Fruit fly (Drosophila melanogaster) whole organism, embryonic: ENCODE data around the gene E2f1.
A peak's percentile ranks its signal among the peaks of the same experiment; 100 is the strongest.

Source experiments
- Bgb ChIP-seq: fragments of 200-800 bp; sonication (Bioruptor generic); IDR thresholded peaks from 2 replicates; pipeline ENCODE4 v1.3.6; 2022; ENCODE audit warnings: missing biosample characterization, missing genetic modification characterization; ENCODE audit not compliant: partially characterized antibody
- Bteb2 ChIP-seq: fragments of 200-800 bp; sonication (Bioruptor generic); optimal IDR thresholded peaks from 2 replicates; lab custom pipeline; 2016; ENCODE audit warnings: missing biosample characterization, missing genetic modification characterization
- CG11456 ChIP-seq: fragments of 200-800 bp; sonication (Bioruptor generic); IDR thresholded peaks from 3 replicates; pipeline ENCODE4 v1.3.6; 2022; ENCODE audit warnings: missing biosample characterization, missing genetic modification characterization
- CG12942 ChIP-seq: fragments of 200-800 bp; sonication (Bioruptor generic); optimal IDR thresholded peaks from 3 replicates; lab custom pipeline; 2016; ENCODE audit warnings: missing biosample characterization, missing genetic modification characterization
- CG14667 ChIP-seq: fragments of 200-800 bp; sonication (Bioruptor generic); IDR thresholded peaks from 2 replicates; pipeline ENCODE4 v1.3.6; 2022; ENCODE audit warnings: missing biosample characterization, missing genetic modification characterization
- CG16813 ChIP-seq: fragments of 200-800 bp; sonication (Bioruptor generic); IDR thresholded peaks from 3 replicates; pipeline ENCODE4 v1.3.6; 2022; ENCODE audit warnings: missing biosample characterization, missing genetic modification characterization; ENCODE audit not compliant: partially characterized antibody
- CG18619 ChIP-seq: fragments of 200-800 bp; sonication (Bioruptor generic); optimal IDR thresholded peaks from 3 replicates; lab custom pipeline; 2017; ENCODE audit warnings: missing biosample characterization, mild to moderate bottlenecking, missing genetic modification characterization
- CG2712 ChIP-seq: fragments of 200-800 bp; optimal IDR thresholded peaks from 3 replicates; lab custom pipeline; 2019; ENCODE audit warnings: missing biosample characterization, mild to moderate bottlenecking, missing genetic modification characterization, moderate library complexity
- CG30020 ChIP-seq: fragments of 200-800 bp; optimal IDR thresholded peaks from 2 replicates; lab custom pipeline; 2019; ENCODE audit warnings: missing biosample characterization, mild to moderate bottlenecking, missing genetic modification characterization, moderate library complexity
- CG4328 ChIP-seq: fragments of 200-800 bp; sonication (Bioruptor generic); optimal IDR thresholded peaks from 3 replicates; lab custom pipeline; 2017; ENCODE audit warnings: missing biosample characterization, missing genetic modification reagents, missing genetic modification characterization
- CG4730 ChIP-seq: fragments of 200-800 bp; sonication (Bioruptor generic); IDR thresholded peaks from 2 replicates; pipeline ENCODE4 v1.3.6; 2022; ENCODE audit warnings: missing biosample characterization, missing genetic modification characterization
- CG4854 ChIP-seq: fragments of 200-800 bp; sonication (Bioruptor generic); optimal IDR thresholded peaks from 2 replicates; lab custom pipeline; 2016; ENCODE audit warnings: missing biosample characterization, missing genetic modification characterization, inconsistent platforms
- CG7372 ChIP-seq: fragments of 200-800 bp; sonication (Bioruptor generic); IDR thresholded peaks from 2 replicates; pipeline ENCODE4 v1.3.6; 2022; ENCODE audit warnings: missing biosample characterization, missing genetic modification characterization
- CG7786 ChIP-seq: fragments of 200-800 bp; sonication (Bioruptor generic); optimal IDR thresholded peaks from 2 replicates; lab custom pipeline; 2016; ENCODE audit warnings: missing biosample characterization, missing genetic modification characterization
- CG9609 ChIP-seq: fragments of 200-800 bp; sonication (Bioruptor generic); optimal IDR thresholded peaks from 3 replicates; lab custom pipeline; 2016; ENCODE audit warnings: missing biosample characterization, missing genetic modification characterization
- Camta ChIP-seq: fragments of 200-800 bp; sonication (Bioruptor generic); optimal IDR thresholded peaks from 2 replicates; lab custom pipeline; 2016; ENCODE audit warnings: missing biosample characterization, missing genetic modification characterization
- Doc3 ChIP-seq: fragments of 200-800 bp; sonication (Bioruptor generic); IDR thresholded peaks from 3 replicates; pipeline ENCODE4 v1.3.6; 2022; ENCODE audit warnings: missing biosample characterization, missing genetic modification characterization; ENCODE audit not compliant: partially characterized antibody
- Elba2 ChIP-seq: fragments of 200-800 bp; sonication (Bioruptor generic); optimal IDR thresholded peaks from 3 replicates; lab custom pipeline; 2016; ENCODE audit warnings: missing biosample characterization, missing genetic modification characterization
- Fer3 ChIP-seq: fragments of 200-800 bp; sonication (Bioruptor generic); optimal IDR thresholded peaks from 2 replicates; lab custom pipeline; 2018; ENCODE audit warnings: missing biosample characterization, mild to moderate bottlenecking, missing genetic modification characterization, moderate library complexity
- H15 ChIP-seq: fragments of 200-800 bp; sonication (Bioruptor generic); IDR thresholded peaks from 3 replicates; pipeline ENCODE4 v1.3.6; 2022; ENCODE audit warnings: missing biosample characterization, missing genetic modification characterization
- H2.0 ChIP-seq: fragments of 200-800 bp; sonication (Bioruptor generic); IDR thresholded peaks from 2 replicates; pipeline ENCODE4 v1.3.6; 2022; ENCODE audit warnings: missing biosample characterization, missing genetic modification characterization
- Hr3 ChIP-seq: fragments of 200-800 bp; sonication (Bioruptor generic); optimal IDR thresholded peaks from 3 replicates; lab custom pipeline; 2016; ENCODE audit warnings: missing biosample characterization, missing genetic modification characterization
- Neu2 ChIP-seq: fragments of 200-800 bp; sonication (Bioruptor generic); optimal IDR thresholded peaks from 3 replicates; lab custom pipeline; 2016; ENCODE audit warnings: missing biosample characterization, missing genetic modification characterization, borderline replicate concordance
- Nf-YC ChIP-seq: fragments of 200-800 bp; optimal IDR thresholded peaks from 3 replicates; lab custom pipeline; 2019; ENCODE audit warnings: missing biosample characterization, mild to moderate bottlenecking, missing genetic modification characterization, moderate library complexity
- Oli ChIP-seq: fragments of 200-800 bp; sonication (Bioruptor generic); optimal IDR thresholded peaks from 2 replicates; lab custom pipeline; 2018; ENCODE audit warnings: missing biosample characterization, mild to moderate bottlenecking, missing genetic modification characterization, moderate library complexity
- Rfx ChIP-seq: fragments of 200-800 bp; sonication (Bioruptor generic); IDR thresholded peaks from 2 replicates; pipeline ENCODE4 v1.3.6; 2022; ENCODE audit warnings: missing biosample characterization, missing genetic modification characterization
- Sox102F ChIP-seq: fragments of 200-800 bp; sonication (Bioruptor generic); optimal IDR thresholded peaks from 2 replicates; lab custom pipeline; 2018; ENCODE audit warnings: missing biosample characterization, mild to moderate bottlenecking, missing genetic modification characterization, moderate library complexity
- Ssrp ChIP-seq: fragments of 200-800 bp; sonication (Bioruptor generic); optimal IDR thresholded peaks from 2 replicates; lab custom pipeline; 2018; ENCODE audit warnings: missing biosample characterization, mild to moderate bottlenecking, missing genetic modification characterization, moderate library complexity
- ac ChIP-seq: fragments of 200-800 bp; sonication (Bioruptor generic); optimal IDR thresholded peaks from 3 replicates; lab custom pipeline; 2017; ENCODE audit warnings: missing biosample characterization, mild to moderate bottlenecking, missing genetic modification characterization
- ara ChIP-seq: fragments of 200-800 bp; sonication (Bioruptor generic); IDR thresholded peaks from 2 replicates; pipeline ENCODE4 v1.3.6; 2022; ENCODE audit warnings: missing biosample characterization, missing genetic modification characterization
- bab2 ChIP-seq: fragments of 200-800 bp; sonication (Bioruptor generic); optimal IDR thresholded peaks from 2 replicates; lab custom pipeline; 2016; ENCODE audit warnings: missing biosample characterization, missing genetic modification characterization
- cas ChIP-seq: fragments of 200-800 bp; sonication (Bioruptor generic); IDR thresholded peaks from 2 replicates; pipeline ENCODE4 v1.3.6; 2022; ENCODE audit warnings: missing biosample characterization, missing genetic modification characterization
- chm ChIP-seq: fragments of 200-800 bp; sonication (Bioruptor generic); IDR thresholded peaks from 2 replicates; pipeline ENCODE4 v1.3.6; 2022; ENCODE audit warnings: missing biosample characterization, missing genetic modification characterization
- dmrt99B ChIP-seq: fragments of 200-800 bp; sonication (Bioruptor generic); optimal IDR thresholded peaks from 2 replicates; lab custom pipeline; 2018; ENCODE audit warnings: missing biosample characterization, mild to moderate bottlenecking, missing genetic modification characterization, moderate library complexity
- gce ChIP-seq: fragments of 200-800 bp; sonication (Bioruptor generic); IDR thresholded peaks from 3 replicates; pipeline ENCODE4 v1.3.6; 2022; ENCODE audit warnings: missing biosample characterization, missing genetic modification characterization
- gfzf ChIP-seq: fragments of 200-800 bp; sonication (Bioruptor generic); optimal IDR thresholded peaks from 2 replicates; lab custom pipeline; 2016; ENCODE audit warnings: missing biosample characterization, mild to moderate bottlenecking, missing genetic modification characterization, moderate library complexity
- gsb ChIP-seq: fragments of 200-800 bp; sonication (Bioruptor generic); IDR thresholded peaks from 2 replicates; pipeline ENCODE4 v1.3.6; 2022; ENCODE audit warnings: missing biosample characterization, missing genetic modification characterization
- pb ChIP-seq: fragments of 200-800 bp; sonication (Bioruptor generic); optimal IDR thresholded peaks from 3 replicates; lab custom pipeline; 2016; ENCODE audit warnings: missing biosample characterization, missing genetic modification characterization
- ro ChIP-seq: fragments of 200-800 bp; sonication (Bioruptor generic); IDR thresholded peaks from 2 replicates; pipeline ENCODE4 v1.3.6; 2022; ENCODE audit warnings: missing biosample characterization, missing genetic modification characterization
- sens-2 ChIP-seq: fragments of 200-800 bp; sonication (Bioruptor generic); IDR thresholded peaks from 2 replicates; pipeline ENCODE4 v1.3.6; 2022; ENCODE audit warnings: missing biosample characterization, missing genetic modification characterization
- sisA ChIP-seq: fragments of 200-800 bp; sonication (Bioruptor generic); IDR thresholded peaks from 2 replicates; pipeline ENCODE4 v1.3.6; 2022; ENCODE audit warnings: missing biosample characterization, missing genetic modification characterization
- sqz ChIP-seq: fragments of 200-800 bp; sonication (Bioruptor generic); optimal IDR thresholded peaks from 3 replicates; lab custom pipeline; 2018; ENCODE audit warnings: missing biosample characterization, mild to moderate bottlenecking, missing genetic modification characterization
- sug ChIP-seq: fragments of 200-800 bp; optimal IDR thresholded peaks from 2 replicates; lab custom pipeline; 2019; ENCODE audit warnings: missing biosample characterization, mild to moderate bottlenecking, missing genetic modification characterization, moderate library complexity
- trem ChIP-seq: fragments of 200-800 bp; optimal IDR thresholded peaks from 3 replicates; lab custom pipeline; 2019; ENCODE audit warnings: missing biosample characterization, mild to moderate bottlenecking, missing genetic modification characterization, moderate library complexity
- ttk ChIP-seq: fragments of 200-800 bp; sonication (Bioruptor generic); IDR thresholded peaks from 2 replicates; pipeline ENCODE4 v2.1.2; 2022; ENCODE audit warnings: missing biosample characterization, missing genetic modification characterization
- unc-4 ChIP-seq: fragments of 200-800 bp; sonication (Bioruptor generic); IDR thresholded peaks from 2 replicates; pipeline ENCODE4 v1.3.6; 2022; ENCODE audit warnings: missing biosample characterization, missing genetic modification characterization; ENCODE audit not compliant: partially characterized antibody
- unpg ChIP-seq: fragments of 200-800 bp; sonication (Bioruptor generic); optimal IDR thresholded peaks from 3 replicates; lab custom pipeline; 2018; ENCODE audit warnings: missing biosample characterization, mild to moderate bottlenecking, missing genetic modification characterization, moderate library complexity
- usp ChIP-seq: fragments of >200 bp; optimal IDR thresholded peaks from 2 replicates; lab custom pipeline; 2017; ENCODE audit warnings: missing biosample characterization, missing genetic modification characterization
- zen2 ChIP-seq: fragments of 200-800 bp; sonication (Bioruptor generic); IDR thresholded peaks from 3 replicates; pipeline ENCODE4 v1.3.6; 2022; ENCODE audit warnings: missing biosample characterization, missing genetic modification characterization; ENCODE audit not compliant: partially characterized antibody
- zfh2 ChIP-seq: fragments of 200-800 bp; sonication (Bioruptor generic); optimal IDR thresholded peaks from 2 replicates; lab custom pipeline; 2016; ENCODE audit warnings: missing biosample characterization, missing genetic modification characterization

Gene E2f1

DNA sequence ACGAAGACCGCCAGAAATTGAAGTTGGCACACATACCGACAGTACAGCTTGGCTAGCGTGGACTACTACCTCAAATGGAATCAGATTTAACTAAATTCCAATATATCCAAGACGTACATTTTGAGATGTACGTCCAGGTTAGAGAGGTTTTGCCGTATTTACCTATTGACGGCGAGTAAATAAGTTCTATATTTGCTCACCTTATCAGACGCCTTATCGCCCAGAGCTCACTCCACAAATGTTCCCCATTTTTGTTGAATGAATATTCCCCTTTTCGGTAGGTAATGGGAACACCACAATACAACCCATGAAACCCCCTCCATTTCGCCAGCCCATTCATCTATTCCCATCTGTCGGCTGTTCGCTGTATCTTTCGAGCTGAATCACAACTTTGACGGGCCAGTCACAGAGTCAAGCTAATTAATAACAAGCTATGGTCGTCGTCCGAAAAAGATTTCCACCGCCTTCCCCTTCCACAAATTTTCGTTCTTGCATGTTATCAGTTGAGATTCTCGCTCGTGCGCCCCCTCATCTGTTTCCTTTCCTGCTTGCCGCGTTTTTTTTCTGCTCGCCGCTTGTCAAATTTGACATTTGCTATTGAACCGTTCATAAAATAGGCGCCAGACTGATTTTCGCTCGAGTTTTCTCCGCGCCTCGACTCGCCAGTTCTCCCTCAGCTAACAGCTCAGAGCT is 69.8 kb downstream of the E2f1 start (continued):
- TF ChIP-seq CG4854 (GFP tag; lab: Kevin White, UChicago) (peak; percentile 95), CG9609 (GFP tag; lab: Kevin White, UChicago) (peak; percentile 94), Bteb2 (GFP tag; lab: Kevin White, UChicago) (peak; percentile 79), CG11456 (GFP tag; lab: Robert Waterston, UW) (peak; percentile 92), zfh2 (GFP tag; lab: Kevin White, UChicago) (peak; percentile 74), Bgb (GFP tag; lab: Robert Waterston, UW) (no peak), CG7372 (GFP tag; lab: Robert Waterston, UW) (peak; percentile 87), CG2712 (tag; lab: Kevin White, UChicago) (peak; percentile 89), H15 (GFP tag; lab: Robert Waterston, UW) (peak; percentile 92), Camta (GFP tag; lab: Kevin White, UChicago) (peak; percentile 98), pb (GFP tag; lab: Kevin White, UChicago) (peak; percentile 86), dmrt99B (peak; percentile 88), CG12942 (GFP tag; lab: Kevin White, UChicago) (peak; percentile 97), sens-2 (peak; percentile 90), CG14667 (GFP tag; lab: Robert Waterston, UW) (peak; percentile 85), CG16813 (GFP tag; lab: Robert Waterston, UW) (no peak), chm (GFP tag; lab: Robert Waterston, UW) (peak; percentile 99), sisA (GFP tag; lab: Robert Waterston, UW) (peak; percentile 74), Oli (tag; lab: Kevin White, UChicago) (peak; percentile 80), trem (tag; lab: Kevin White, UChicago) (peak; percentile 60), H2.0 (GFP tag; lab: Robert Waterston, UW) (peak; percentile 81), usp (GFP tag; lab: Kevin White, UChicago) (no peak), zen2 (GFP tag; lab: Robert Waterston, UW) (no peak), gfzf (GFP tag; lab: Kevin White, UChicago) (peak; percentile 17), Hr3 (peak; percentile 90), bab2 (GFP tag; lab: Kevin White, UChicago) (peak; percentile 98), Sox102F (GFP tag; lab: Kevin White, UChicago) (peak; percentile 89), Nf-YC (tag; lab: Kevin White, UChicago) (peak; percentile 48), CG30020 (tag; lab: Kevin White, UChicago) (peak; percentile 54), unpg (GFP tag; lab: Kevin White, UChicago) (peak; percentile 86), Elba2 (GFP tag; lab: Kevin White, UChicago) (no peak), CG7786 (GFP tag; lab: Kevin White, UChicago) (peak; percentile 92), CG4328 (GFP tag; lab: Kevin White, UChicago) (peak; percentile 95), cas (peak; percentile 77), Rfx (GFP tag; lab: Robert Waterston, UW) (peak; percentile 86), sug (tag; lab: Kevin White, UChicago) (peak; percentile 85), CG4730 (GFP tag; lab: Robert Waterston, UW) (peak; percentile 89), Ssrp (peak; percentile 67), ara (peak; percentile 97), ttk (GFP tag; lab: Robert Waterston, UW) (peak; percentile 85; the same call in 1 of the 2 replicates), unc-4 (GFP tag; lab: Robert Waterston, UW) (no peak), CG18619 (peak; percentile 96), ac (GFP tag; lab: Kevin White, UChicago) (peak; percentile 98), gce (GFP tag; lab: Robert Waterston, UW) (peak; percentile 96), Fer3 (peak; percentile 90), Neu2 (GFP tag; lab: Kevin White, UChicago) (peak; percentile 55), gsb (GFP tag; lab: Robert Waterston, UW) (peak; percentile 79), sqz (GFP tag; lab: Kevin White, UChicago) (peak; percentile 90), Doc3 (GFP tag; lab: Robert Waterston, UW) (no peak), ro (GFP tag; lab: Robert Waterston, UW) (peak; percentile 80)
